In the genomic region with DNA sequence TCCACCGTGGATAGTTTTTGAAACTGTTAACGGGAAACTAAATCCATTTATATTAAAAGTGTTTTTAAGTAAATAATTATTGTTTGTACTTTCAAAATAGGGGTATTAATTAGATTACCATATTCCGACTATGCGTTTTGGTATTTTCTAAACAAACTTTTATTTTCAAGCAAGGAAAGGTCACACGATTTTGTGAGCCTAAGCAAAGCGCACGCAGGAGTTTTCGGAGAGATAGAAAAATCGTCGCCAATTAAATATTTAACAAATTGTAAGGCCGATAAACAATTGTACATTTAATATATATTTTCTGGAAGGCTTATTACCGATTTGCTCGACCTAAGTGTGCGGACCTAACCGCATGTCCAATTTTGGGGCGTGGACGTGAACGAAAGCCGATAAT, we compare ENCODE assay signal across 3 fruit fly cellular contexts.
A peak's percentile ranks its signal among the peaks of the same experiment; 100 is the strongest.
TF ChIP-seq lines count a peak whose summit lies in the region.

A gene (plus strand): TSS at position 181 of the 400 bp plus-strand sequence.

- no peak for TF ChIP-seq CTCF in whole organism, embryonic (GFP tag; optimal IDR thresholded peaks at IDR 0.05; lab: Kevin White, UChicago)

TF ChIP-seq in whole organism, embryonic, 481 proteins besides CTCF, POLR2A, EP300 and RAD21:
- TF ChIP-seq Dll (GFP tag; IDR thresholded peaks at IDR 0.05; lab: Robert Waterston, UW; ENCODE audit: partially characterized antibody): 0 out of 4 replicates have a peak, but pooled peaks have one; percentile 6
- peak; percentile 43; the same call in 1 of the 2 replicates for TF ChIP-seq chm (GFP tag; IDR thresholded peaks at IDR 0.05; lab: Robert Waterston, UW)
- no peak for TF ChIP-seq Asciz (GFP tag; optimal IDR thresholded peaks at IDR 0.05; lab: Kevin White, UChicago)
- no peak for TF ChIP-seq CG31365 (tag; optimal IDR thresholded peaks at IDR 0.05; lab: Kevin White, UChicago)
- no peak for TF ChIP-seq tup (GFP tag; optimal IDR thresholded peaks at IDR 0.05; lab: Kevin White, UChicago)
- TF ChIP-seq CG4617 (GFP tag; optimal IDR thresholded peaks at IDR 0.05; lab: Kevin White, UChicago; ENCODE audit: borderline replicate concordance): no peak
- TF ChIP-seq bbx (GFP tag; IDR thresholded peaks at IDR 0.05; lab: Robert Waterston, UW; ENCODE audit: partially characterized antibody): peak; percentile 31; the same call in 1 of the 2 replicates
- TF ChIP-seq MTF-1 (GFP tag; optimal IDR thresholded peaks at IDR 0.05; lab: Kevin White, UChicago; ENCODE audit: borderline replicate concordance): peak; percentile 3
- no peak for TF ChIP-seq tx (GFP tag; optimal IDR thresholded peaks at IDR 0.05; lab: Kevin White, UChicago)
- peak; percentile 89 for TF ChIP-seq MESR4 (GFP tag; optimal IDR thresholded peaks at IDR 0.05; lab: Kevin White, UChicago)
- TF ChIP-seq Camta (GFP tag; optimal IDR thresholded peaks at IDR 0.05; lab: Kevin White, UChicago): no peak
- peak; percentile 56 for TF ChIP-seq Dp (GFP tag; optimal IDR thresholded peaks at IDR 0.05; lab: Kevin White, UChicago)
- no peak for TF ChIP-seq CG10209 (GFP tag; optimal IDR thresholded peaks at IDR 0.05; lab: Kevin White, UChicago)
- TF ChIP-seq gro (GFP tag; optimal IDR thresholded peaks at IDR 0.05; lab: Kevin White, UChicago): no peak
- peak; percentile 28 for TF ChIP-seq sens (GFP tag; lab: Kevin White, UChicago)
- TF ChIP-seq nerfin-1 (tag; optimal IDR thresholded peaks at IDR 0.05; lab: Kevin White, UChicago): no peak
- TF ChIP-seq CG30020 (tag; optimal IDR thresholded peaks at IDR 0.05; lab: Kevin White, UChicago): no peak
- TF ChIP-seq gfzf (GFP tag; optimal IDR thresholded peaks at IDR 0.05; lab: Kevin White, UChicago): peak; percentile 70
- peak; percentile 74 for TF ChIP-seq wek (GFP tag; optimal IDR thresholded peaks at IDR 0.05; lab: Kevin White, UChicago)
- TF ChIP-seq CG9797 (GFP tag; optimal IDR thresholded peaks at IDR 0.05; lab: Kevin White, UChicago): peak; percentile 6
- TF ChIP-seq CG5245 (GFP tag; optimal IDR thresholded peaks at IDR 0.05; lab: Kevin White, UChicago): no peak
- no peak for TF ChIP-seq CG8290 (GFP tag; optimal IDR thresholded peaks at IDR 0.05; lab: Kevin White, UChicago)
- TF ChIP-seq CG8290 (tag; optimal IDR thresholded peaks at IDR 0.05; lab: Kevin White, UChicago): peak in 1 of 2 experiments; percentile 16
- peak; percentile 6 for TF ChIP-seq CG17568 (GFP tag; optimal IDR thresholded peaks at IDR 0.05; lab: Kevin White, UChicago)
- TF ChIP-seq grau (tag; optimal IDR thresholded peaks at IDR 0.05; lab: Kevin White, UChicago): no peak
- peak; percentile 25 for TF ChIP-seq pzg (GFP tag; optimal IDR thresholded peaks at IDR 0.05; lab: Kevin White, UChicago)

TF ChIP-seq in whole organism, prepupa, 60 proteins besides CTCF, POLR2A, EP300 and RAD21:
- TF ChIP-seq topi (GFP tag; optimal IDR thresholded peaks at IDR 0.05; lab: Kevin White, UChicago): no peak
- TF ChIP-seq Sox15 (GFP tag; optimal IDR thresholded peaks at IDR 0.05; lab: Kevin White, UChicago): no peak
- no peak for TF ChIP-seq CG15336 (GFP tag; IDR thresholded peaks at IDR 0.05; lab: Robert Waterston, UW)
- TF ChIP-seq fkh (GFP tag; optimal IDR thresholded peaks at IDR 0.05; lab: Kevin White, UChicago): peak; percentile 10
- peak; percentile 70 for TF ChIP-seq svp (GFP tag; lab: Kevin White, UChicago)
- TF ChIP-seq CG9139 (GFP tag; optimal IDR thresholded peaks at IDR 0.05; lab: Kevin White, UChicago): peak; percentile 30
- TF ChIP-seq Lpt (GFP tag; optimal IDR thresholded peaks at IDR 0.05; lab: Kevin White, UChicago): no peak
- no peak for TF ChIP-seq CG16779 (tag; optimal IDR thresholded peaks at IDR 0.05; lab: Kevin White, UChicago)
- no peak for TF ChIP-seq fd85E (GFP tag; optimal IDR thresholded peaks at IDR 0.05; lab: Kevin White, UChicago)
- TF ChIP-seq CG34406 (GFP tag; optimal IDR thresholded peaks at IDR 0.05; lab: Kevin White, UChicago): no peak
TF ChIP-seq in whole organism, prepupa: peak in this region for 3.

TF ChIP-seq in whole organism, wandering third instar larva, 38 proteins besides CTCF, POLR2A, EP300 and RAD21:
- TF ChIP-seq Vsx2 (GFP tag; optimal IDR thresholded peaks at IDR 0.05; lab: Kevin White, UChicago; ENCODE audit: partially characterized antibody) (peak; percentile 39), Dif (GFP tag; optimal IDR thresholded peaks at IDR 0.05; lab: Kevin White, UChicago; ENCODE audit: partially characterized antibody) (peak; percentile 44), OdsH (GFP tag; optimal IDR thresholded peaks at IDR 0.05; lab: Kevin White, UChicago) (no peak), foxo (GFP tag; optimal IDR thresholded peaks at IDR 0.05; lab: Kevin White, UChicago) (no peak), Sp1 (GFP tag; optimal IDR thresholded peaks at IDR 0.05; lab: Kevin White, UChicago) (no peak), woc (GFP tag; optimal IDR thresholded peaks at IDR 0.05; lab: Kevin White, UChicago) (no peak), Hr83 (GFP tag; optimal IDR thresholded peaks at IDR 0.05; lab: Kevin White, UChicago; ENCODE audit: poor library complexity, severe bottlenecking) (no peak), ey (GFP tag; optimal IDR thresholded peaks at IDR 0.05; lab: Kevin White, UChicago) (no peak), dmrt93B (GFP tag; optimal IDR thresholded peaks at IDR 0.05; lab: Kevin White, UChicago) (no peak), br (GFP tag; optimal IDR thresholded peaks at IDR 0.05; lab: Kevin White, UChicago) (no peak), dl (GFP tag; optimal IDR thresholded peaks at IDR 0.05; lab: Kevin White, UChicago; ENCODE audit: insufficient read depth in 1 of 2, partially characterized antibody in 2 of 2) (peak in 1 of 2 experiments; percentile 24), Myc (optimal IDR thresholded peaks at IDR 0.05; lab: Kevin White, UChicago) (no peak), usp (GFP tag; optimal IDR thresholded peaks at IDR 0.05; lab: Kevin White, UChicago) (no peak)
